Fruit fly (Drosophila melanogaster) whole organism, embryonic: Measurements from ENCODE around the gene CG9117.

Experiments
- Atf3 ChIP-seq: fragments of 200-800 bp; sonication (Bioruptor generic); optimal IDR thresholded peaks from 3 replicates; lab custom pipeline; 2016; ENCODE audit warnings: missing biosample characterization, missing genetic modification characterization
- CG10267 ChIP-seq: fragments of 200-800 bp; sonication (Bioruptor generic); optimal IDR thresholded peaks from 2 replicates; lab custom pipeline; 2018; ENCODE audit warnings: missing biosample characterization, mild to moderate bottlenecking, missing genetic modification characterization, moderate library complexity
- CG11398 ChIP-seq: fragments of 200-800 bp; sonication (Bioruptor generic); optimal IDR thresholded peaks from 2 replicates; lab custom pipeline; 2016; ENCODE audit warnings: missing biosample characterization, missing genetic modification characterization
- CG12942 ChIP-seq: fragments of 200-800 bp; sonication (Bioruptor generic); optimal IDR thresholded peaks from 3 replicates; lab custom pipeline; 2016; ENCODE audit warnings: missing biosample characterization, missing genetic modification characterization
- CG17359 ChIP-seq: fragments of 200-800 bp; sonication (Bioruptor generic); optimal IDR thresholded peaks from 3 replicates; lab custom pipeline; 2018; ENCODE audit warnings: missing biosample characterization, mild to moderate bottlenecking, missing genetic modification characterization, moderate library complexity
- CG2678 ChIP-seq: fragments of 200-800 bp; sonication (Bioruptor generic); optimal IDR thresholded peaks from 3 replicates; lab custom pipeline; 2019; ENCODE audit warnings: missing biosample characterization, mild to moderate bottlenecking, missing genetic modification characterization, moderate library complexity
- CG30020 ChIP-seq: fragments of 200-800 bp; optimal IDR thresholded peaks from 2 replicates; lab custom pipeline; 2019; ENCODE audit warnings: missing biosample characterization, mild to moderate bottlenecking, missing genetic modification characterization, moderate library complexity
- CG3065 ChIP-seq: fragments of 200-800 bp; sonication (Bioruptor generic); optimal IDR thresholded peaks from 2 replicates; lab custom pipeline; 2016; ENCODE audit warnings: missing biosample characterization, missing genetic modification characterization
- CG33557 ChIP-seq: fragments of 200-800 bp; sonication (Bioruptor generic); optimal IDR thresholded peaks from 2 replicates; lab custom pipeline; 2019; ENCODE audit warnings: missing biosample characterization, mild to moderate bottlenecking, missing genetic modification characterization, moderate library complexity
- CG4404 ChIP-seq: fragments of 200-800 bp; sonication (Bioruptor generic); IDR thresholded peaks from 2 replicates; pipeline ENCODE4 v1.3.6; 2022; ENCODE audit warnings: missing biosample characterization, missing genetic modification characterization
- CG4820 ChIP-seq: fragments of 200-800 bp; sonication (Bioruptor generic); optimal IDR thresholded peaks from 3 replicates; lab custom pipeline; 2016; ENCODE audit warnings: missing biosample characterization, missing genetic modification characterization
- CG6175 ChIP-seq: fragments of 200-800 bp; sonication (Bioruptor generic); IDR thresholded peaks from 3 replicates; pipeline ENCODE4 v1.3.6; 2022; ENCODE audit warnings: missing biosample characterization, missing genetic modification characterization
- CG6765 ChIP-seq: fragments of 200-800 bp; sonication (Bioruptor generic); optimal IDR thresholded peaks from 3 replicates; lab custom pipeline; 2017; ENCODE audit warnings: missing biosample characterization, mild to moderate bottlenecking, missing genetic modification characterization
- CG6791 ChIP-seq: fragments of 200-800 bp; sonication (Bioruptor generic); IDR thresholded peaks from 3 replicates; pipeline ENCODE4 v1.3.6; 2022; ENCODE audit warnings: missing biosample characterization, missing genetic modification characterization; ENCODE audit not compliant: partially characterized antibody
- CG8359 ChIP-seq: fragments of 200-800 bp; sonication (Bioruptor generic); optimal IDR thresholded peaks from 2 replicates; lab custom pipeline; 2017; ENCODE audit warnings: missing biosample characterization, mild to moderate bottlenecking, missing genetic modification characterization, borderline replicate concordance
- CG9876 ChIP-seq: fragments of 200-800 bp; sonication (Bioruptor generic); optimal IDR thresholded peaks from 2 replicates; lab custom pipeline; 2016; ENCODE audit warnings: missing biosample characterization, missing genetic modification characterization
- CHES-1-like ChIP-seq: fragments of 200-800 bp; sonication (Bioruptor generic); optimal IDR thresholded peaks from 2 replicates; lab custom pipeline; 2016; ENCODE audit warnings: missing biosample characterization, missing genetic modification characterization
- E2f1 ChIP-seq: fragments of 200-800 bp; sonication (Bioruptor generic); IDR thresholded peaks from 2 replicates; pipeline ENCODE4 v1.3.6; 2022; ENCODE audit warnings: missing biosample characterization, missing genetic modification characterization
- ERR ChIP-seq: fragments of 200-800 bp; sonication (Bioruptor generic); optimal IDR thresholded peaks from 2 replicates; lab custom pipeline; 2016; ENCODE audit warnings: missing biosample characterization, missing genetic modification characterization
- Hand ChIP-seq: fragments of 200-800 bp; sonication (Bioruptor generic); optimal IDR thresholded peaks from 2 replicates; lab custom pipeline; 2017; ENCODE audit warnings: mild to moderate bottlenecking, missing biosample characterization, missing genetic modification reagents, missing genetic modification characterization
- Hr51 ChIP-seq, 2 experiments: fragments of 200-800 bp; sonication (Bioruptor generic); optimal IDR thresholded peaks; 2 replicates in 1 of 2; 3 replicates in 1 of 2; lab custom pipeline; 2016 to 2018; ENCODE audit warnings: missing biosample characterization in 2 of 2, missing genetic modification characterization in 2 of 2, mild to moderate bottlenecking in 1 of 2, moderate library complexity in 1 of 2
- Kr ChIP-seq: fragments of 200-800 bp; sonication (Bioruptor generic); optimal IDR thresholded peaks from 2 replicates; lab custom pipeline; 2017; ENCODE audit warnings: missing biosample characterization, mild to moderate bottlenecking, missing genetic modification characterization
- Med ChIP-seq: fragments of 200-800 bp; sonication (Bioruptor generic); peaks from one replicate; lab custom pipeline; 2016; ENCODE audit warnings: missing biosample characterization, missing genetic modification characterization, mild to moderate bottlenecking, inconsistent platforms, moderate library complexity
- Nf-YA ChIP-seq: fragments of 200-800 bp; sonication (Bioruptor generic); IDR thresholded peaks from 2 replicates; pipeline ENCODE4 v1.3.6; 2022; ENCODE audit warnings: missing biosample characterization, missing genetic modification characterization
- Sox102F ChIP-seq: fragments of 200-800 bp; sonication (Bioruptor generic); optimal IDR thresholded peaks from 2 replicates; lab custom pipeline; 2018; ENCODE audit warnings: missing biosample characterization, mild to moderate bottlenecking, missing genetic modification characterization, moderate library complexity
- Trl ChIP-seq, 3 experiments: fragments of >200 bp in 2 of 3; fragments of 200-800 bp in 1 of 3; sonication (Bioruptor generic) in 1 of 3; optimal IDR thresholded peaks; 2 replicates in 1 of 3; 3 replicates in 2 of 3; lab custom pipeline; 2016 to 2017; ENCODE audit warnings: missing biosample characterization in 1 of 3, missing genetic modification characterization in 1 of 3
- aop ChIP-seq: fragments of 200-800 bp; sonication (Bioruptor generic); IDR thresholded peaks from 2 replicates; pipeline ENCODE4 v1.3.6; 2022; ENCODE audit warnings: missing biosample characterization, missing genetic modification characterization
- bab2 ChIP-seq: fragments of 200-800 bp; sonication (Bioruptor generic); optimal IDR thresholded peaks from 2 replicates; lab custom pipeline; 2016; ENCODE audit warnings: missing biosample characterization, missing genetic modification characterization
- bbx ChIP-seq: fragments of 200-800 bp; sonication (Bioruptor generic); IDR thresholded peaks from 2 replicates; pipeline ENCODE4 v1.3.6; 2022; ENCODE audit warnings: missing biosample characterization, missing genetic modification characterization; ENCODE audit not compliant: partially characterized antibody
- btn ChIP-seq: fragments of 200-800 bp; sonication (Bioruptor generic); optimal IDR thresholded peaks from 2 replicates; lab custom pipeline; 2016; ENCODE audit warnings: missing biosample characterization, missing genetic modification characterization
- da ChIP-seq: fragments of 200-800 bp; sonication (Bioruptor generic); optimal IDR thresholded peaks from 2 replicates; lab custom pipeline; 2016; ENCODE audit warnings: missing biosample characterization, missing genetic modification characterization
- eve ChIP-seq, 2 experiments: fragments of >200 bp; optimal IDR thresholded peaks; 2 replicates each; lab custom pipeline; 2017; ENCODE audit warnings: missing biosample characterization in 2 of 2, missing genetic modification characterization in 2 of 2
- ewg ChIP-seq: fragments of 200-800 bp; sonication (Bioruptor generic); optimal IDR thresholded peaks from 3 replicates; lab custom pipeline; 2017; ENCODE audit warnings: mild to moderate bottlenecking, missing biosample characterization, missing genetic modification reagents, missing genetic modification characterization
- gcm2 ChIP-seq: fragments of 200-800 bp; sonication (Bioruptor generic); optimal IDR thresholded peaks from 2 replicates; lab custom pipeline; 2016; ENCODE audit warnings: missing biosample characterization, missing genetic modification characterization
- h ChIP-seq: fragments of >200 bp; optimal IDR thresholded peaks from 2 replicates; lab custom pipeline; 2017
- ham ChIP-seq: fragments of 200-800 bp; sonication (Bioruptor generic); IDR thresholded peaks from 2 replicates; pipeline ENCODE4 v1.3.6; 2022; ENCODE audit warnings: missing biosample characterization, missing genetic modification characterization
- hb ChIP-seq: fragments of 200-800 bp; sonication (Bioruptor generic); IDR thresholded peaks from 3 replicates; pipeline ENCODE4 v1.3.6; 2022; ENCODE audit warnings: missing biosample characterization, missing genetic modification characterization; ENCODE audit not compliant: partially characterized antibody
- inv ChIP-seq: fragments of 200-800 bp; sonication (Bioruptor generic); IDR thresholded peaks from 2 replicates; pipeline ENCODE4 v1.3.6; 2022; ENCODE audit warnings: missing biosample characterization, missing genetic modification characterization; ENCODE audit not compliant: partially characterized antibody
- lbe ChIP-seq: fragments of 200-800 bp; sonication (Bioruptor generic); optimal IDR thresholded peaks from 2 replicates; lab custom pipeline; 2016; ENCODE audit warnings: missing biosample characterization, mild to moderate bottlenecking, missing genetic modification characterization
- nau ChIP-seq: fragments of 200-800 bp; sonication (Bioruptor generic); optimal IDR thresholded peaks from 3 replicates; lab custom pipeline; 2017; ENCODE audit warnings: missing biosample characterization, mild to moderate bottlenecking, missing genetic modification characterization, missing genetic modification reagents
- odd ChIP-seq: fragments of 200-800 bp; sonication (Bioruptor generic); optimal IDR thresholded peaks from 2 replicates; lab custom pipeline; 2017; ENCODE audit warnings: missing biosample characterization, mild to moderate bottlenecking, missing genetic modification characterization
- p53 ChIP-seq: fragments of 200-800 bp; sonication (Bioruptor generic); optimal IDR thresholded peaks from 2 replicates; lab custom pipeline; 2016; ENCODE audit warnings: missing biosample characterization, missing genetic modification characterization
- pho ChIP-seq: fragments of 200-800 bp; sonication (Bioruptor generic); optimal IDR thresholded peaks from 2 replicates; lab custom pipeline; 2016; ENCODE audit warnings: missing biosample characterization, missing genetic modification characterization
- pzg ChIP-seq: fragments of 200-800 bp; sonication (Bioruptor generic); optimal IDR thresholded peaks from 3 replicates; lab custom pipeline; 2018; ENCODE audit warnings: missing biosample characterization, mild to moderate bottlenecking, missing genetic modification characterization, moderate library complexity
- schlank ChIP-seq: fragments of 200-800 bp; sonication (Bioruptor generic); optimal IDR thresholded peaks from 2 replicates; lab custom pipeline; 2018; ENCODE audit warnings: missing biosample characterization, mild to moderate bottlenecking, missing genetic modification characterization
- scrt ChIP-seq: fragments of 200-800 bp; sonication (Bioruptor generic); optimal IDR thresholded peaks from 2 replicates; lab custom pipeline; 2018; ENCODE audit warnings: missing biosample characterization, mild to moderate bottlenecking, missing genetic modification characterization, moderate library complexity
- trem ChIP-seq: fragments of 200-800 bp; optimal IDR thresholded peaks from 3 replicates; lab custom pipeline; 2019; ENCODE audit warnings: missing biosample characterization, mild to moderate bottlenecking, missing genetic modification characterization, moderate library complexity
- tup ChIP-seq: fragments of 200-800 bp; sonication (Bioruptor generic); optimal IDR thresholded peaks from 2 replicates; lab custom pipeline; 2016; ENCODE audit warnings: missing biosample characterization, mild to moderate bottlenecking, missing genetic modification characterization, moderate library complexity
- unc-4 ChIP-seq: fragments of 200-800 bp; sonication (Bioruptor generic); IDR thresholded peaks from 2 replicates; pipeline ENCODE4 v1.3.6; 2022; ENCODE audit warnings: missing biosample characterization, missing genetic modification characterization; ENCODE audit not compliant: partially characterized antibody

Gene CG9117

DNA sequence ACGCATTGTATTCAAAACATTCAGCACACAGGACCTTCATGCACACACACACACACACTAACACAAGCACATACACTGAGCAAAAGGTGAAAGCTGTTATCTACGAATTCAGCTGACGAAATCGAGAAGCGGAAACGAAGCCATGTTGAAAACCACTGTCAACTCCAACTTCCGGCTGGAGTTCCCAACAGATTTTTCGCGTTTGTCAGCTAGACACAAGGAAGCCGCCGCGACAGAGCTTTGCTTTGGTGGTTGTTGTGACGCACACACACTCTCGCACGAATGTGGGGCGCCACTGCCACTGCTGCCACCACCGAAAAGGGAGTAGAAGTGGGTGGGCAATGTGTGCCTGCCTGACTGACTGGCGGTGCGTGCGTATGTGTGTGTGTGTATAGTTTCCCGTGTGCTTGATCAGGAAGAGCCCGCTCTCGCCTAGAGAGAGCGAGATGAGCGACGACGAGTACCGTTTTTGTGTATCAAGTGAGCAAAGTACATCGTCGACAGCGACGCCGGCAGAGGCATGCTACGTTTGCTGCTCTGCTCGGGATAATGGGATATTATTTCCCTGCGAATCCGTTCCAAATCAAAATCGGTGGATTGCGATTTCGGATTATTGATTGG is 40.0 kb downstream of the CG9117 start (continued):
- TF ChIP-seq schlank (tag; lab: Kevin White, UChicago), result peak; percentile 59
- peak; percentile 55 to 75 for TF ChIP-seq Trl (optimal IDR thresholded peaks at IDR 0.05; lab: Kevin White, UChicago)
- TF ChIP-seq Trl (GFP tag; optimal IDR thresholded peaks at IDR 0.05; lab: Kevin White, UChicago), result no peak
- TF ChIP-seq pzg (GFP tag; lab: Kevin White, UChicago), result peak; percentile 13
- no peak for TF ChIP-seq CG2678 (tag; lab: Kevin White, UChicago)
- no peak for TF ChIP-seq CG3065
- TF ChIP-seq CG33557 (GFP tag; lab: Kevin White, UChicago), result peak; percentile 66
- TF ChIP-seq lbe, result no peak
- no peak for TF ChIP-seq Sox102F (GFP tag; lab: Kevin White, UChicago)
- peak; percentile 68 for TF ChIP-seq CG17359 (tag; lab: Kevin White, UChicago)
- TF ChIP-seq bbx, result no peak
- no peak for TF ChIP-seq gcm2 (GFP tag; lab: Kevin White, UChicago)
- no peak for TF ChIP-seq CG6791
- no peak for TF ChIP-seq CG12942 (GFP tag; lab: Kevin White, UChicago)
- no peak for TF ChIP-seq CHES-1-like (GFP tag; lab: Kevin White, UChicago)
- no peak for TF ChIP-seq ERR (GFP tag; lab: Kevin White, UChicago)
- no peak for TF ChIP-seq Nf-YA (GFP tag; lab: Robert Waterston, UW)
- no peak for TF ChIP-seq CG9876 (GFP tag; lab: Kevin White, UChicago)
- TF ChIP-seq odd (GFP tag; lab: Kevin White, UChicago), result peak; percentile 84
- TF ChIP-seq p53 (GFP tag; lab: Kevin White, UChicago), result no peak
- TF ChIP-seq Hr51 (GFP tag; optimal IDR thresholded peaks at IDR 0.05; lab: Kevin White, UChicago), result no peak
- TF ChIP-seq CG10267 (tag; lab: Kevin White, UChicago), result peak; percentile 39
- TF ChIP-seq ham (GFP tag; lab: Robert Waterston, UW), result no peak
- TF ChIP-seq inv (GFP tag; lab: Robert Waterston, UW), result no peak
- TF ChIP-seq aop, result 0 out of 2 replicates have a peak, but pooled peaks have one; percentile 3
- no peak for TF ChIP-seq eve (GFP tag; optimal IDR thresholded peaks at IDR 0.05; lab: Kevin White, UChicago)
- TF ChIP-seq tup (GFP tag; lab: Kevin White, UChicago), result no peak
- TF ChIP-seq CG4820 (GFP tag; lab: Kevin White, UChicago), result no peak
- TF ChIP-seq btn (GFP tag; lab: Kevin White, UChicago), result peak; percentile 15
- TF ChIP-seq CG4404 (GFP tag; lab: Robert Waterston, UW), result no peak
- no peak for TF ChIP-seq bab2
- no peak for TF ChIP-seq Atf3
- TF ChIP-seq Kr (GFP tag; lab: Kevin White, UChicago), result no peak
- peak; percentile 70 for TF ChIP-seq scrt (GFP tag; lab: Kevin White, UChicago)
- no peak for TF ChIP-seq unc-4 (GFP tag; lab: Robert Waterston, UW)
- no peak for TF ChIP-seq Hand (GFP tag; lab: Kevin White, UChicago)
- no peak for TF ChIP-seq E2f1 (GFP tag; lab: Robert Waterston, UW)
- no peak for TF ChIP-seq nau (GFP tag; lab: Kevin White, UChicago)
- TF ChIP-seq ewg (GFP tag; lab: Kevin White, UChicago), result peak; percentile 18
- peak; percentile 21 for TF ChIP-seq trem (tag; lab: Kevin White, UChicago)
- TF ChIP-seq h, result no peak
- TF ChIP-seq CG6765 (GFP tag; lab: Kevin White, UChicago), result peak; percentile 82
- no peak for TF ChIP-seq CG11398 (GFP tag; lab: Kevin White, UChicago)
- TF ChIP-seq CG6175 (GFP tag; lab: Robert Waterston, UW), result 0 out of 3 replicates have a peak, but pooled peaks have one; percentile 37
- peak; percentile 94 for TF ChIP-seq Med
- TF ChIP-seq CG8359 (GFP tag; lab: Kevin White, UChicago), result peak; percentile 73
- no peak for TF ChIP-seq CG30020 (tag; lab: Kevin White, UChicago)
- no peak for TF ChIP-seq hb
- TF ChIP-seq da, result no peak
- TF ChIP-seq pho, result no peak
